Fruit fly (Drosophila melanogaster) whole organism, pupa: ENCODE measurements around the gene eco.

Source experiments
- CG10348 ChIP-seq: fragments of 200-800 bp; sonication (Bioruptor generic); IDR thresholded peaks from 2 replicates; pipeline ENCODE4 v1.3.6; 2022; ENCODE audit warnings: missing biosample characterization, missing genetic modification characterization
- CG12605 ChIP-seq: fragments of 200-800 bp; sonication (Bioruptor generic); IDR thresholded peaks from 2 replicates; pipeline ENCODE4 v1.3.6; 2022; ENCODE audit warnings: missing biosample characterization, missing genetic modification characterization
- CG15710 ChIP-seq: fragments of 200-800 bp; sonication (Bioruptor generic); optimal IDR thresholded peaks from 2 replicates; lab custom pipeline; 2018; ENCODE audit warnings: missing biosample characterization, mild to moderate bottlenecking, missing genetic modification characterization, moderate library complexity
- CG17806 ChIP-seq: fragments of 200-800 bp; sonication (Bioruptor generic); optimal IDR thresholded peaks from 2 replicates; lab custom pipeline; 2018; ENCODE audit warnings: missing biosample characterization, mild to moderate bottlenecking, missing genetic modification characterization, moderate library complexity
- CG32121 ChIP-seq: fragments of 200-800 bp; sonication (Bioruptor generic); IDR thresholded peaks from 2 replicates; pipeline ENCODE4 v1.3.6; 2022; ENCODE audit warnings: missing biosample characterization, missing genetic modification characterization
- CG34367 ChIP-seq: fragments of 200-800 bp; sonication (Bioruptor generic); optimal IDR thresholded peaks from 2 replicates; lab custom pipeline; 2018; ENCODE audit warnings: missing biosample characterization, mild to moderate bottlenecking, missing genetic modification characterization
- EcR ChIP-seq: fragments of 200-800 bp; sonication (Bioruptor generic); optimal IDR thresholded peaks from 3 replicates; lab custom pipeline; 2019; ENCODE audit warnings: missing biosample characterization, missing genetic modification characterization, mild to moderate bottlenecking, moderate library complexity, missing genetic modification reagents
- Ets98B ChIP-seq: fragments of 200-800 bp; sonication (Bioruptor generic); IDR thresholded peaks from 2 replicates; pipeline ENCODE4 v1.3.6; 2022; ENCODE audit warnings: missing biosample characterization, missing genetic modification characterization
- Pif1A ChIP-seq: fragments of 200-800 bp; sonication (Bioruptor generic); optimal IDR thresholded peaks from 3 replicates; lab custom pipeline; 2016; ENCODE audit warnings: missing biosample characterization, missing genetic modification characterization
- Pif1B ChIP-seq: fragments of 200-800 bp; sonication (Bioruptor generic); optimal IDR thresholded peaks from 3 replicates; lab custom pipeline; 2016; ENCODE audit warnings: missing biosample characterization, missing genetic modification characterization
- fd96Ca ChIP-seq: fragments of 200-800 bp; sonication (Bioruptor generic); IDR thresholded peaks from 3 replicates; pipeline ENCODE4 v1.3.6; 2022; ENCODE audit warnings: missing biosample characterization, missing genetic modification characterization
- gl ChIP-seq: fragments of 200-800 bp; sonication (Bioruptor generic); optimal IDR thresholded peaks from 2 replicates; lab custom pipeline; 2018; ENCODE audit warnings: missing biosample characterization, mild to moderate bottlenecking, missing genetic modification characterization
- rn ChIP-seq: fragments of 200-800 bp; sonication (Bioruptor generic); IDR thresholded peaks from 2 replicates; pipeline ENCODE4 v1.3.6; 2022; ENCODE audit warnings: missing biosample characterization, missing genetic modification characterization

dm6 chr3L:7349311-7349710 lies 10.2 kb upstream of the eco start:
- no peak for TF ChIP-seq fd96Ca
- no peak for TF ChIP-seq gl (tag; lab: Kevin White, UChicago)
- no peak for TF ChIP-seq EcR
- TF ChIP-seq Pif1B (GFP tag; lab: Kevin White, UChicago): no peak
- TF ChIP-seq CG34367 (tag; lab: Kevin White, UChicago): no peak
- TF ChIP-seq Pif1A (GFP tag; lab: Kevin White, UChicago): no peak
- no peak for TF ChIP-seq CG32121
- TF ChIP-seq Ets98B (GFP tag; lab: Robert Waterston, UW): no peak
- no peak for TF ChIP-seq CG15710 (tag; lab: Kevin White, UChicago)
- no peak for TF ChIP-seq CG12605
- TF ChIP-seq rn: no peak
- no peak for TF ChIP-seq CG10348
- TF ChIP-seq CG17806 (tag; lab: Kevin White, UChicago): no peak
